Worm (Caenorhabditis elegans): ENCODE data around the gene Y53G8AR.6.

DNA sequence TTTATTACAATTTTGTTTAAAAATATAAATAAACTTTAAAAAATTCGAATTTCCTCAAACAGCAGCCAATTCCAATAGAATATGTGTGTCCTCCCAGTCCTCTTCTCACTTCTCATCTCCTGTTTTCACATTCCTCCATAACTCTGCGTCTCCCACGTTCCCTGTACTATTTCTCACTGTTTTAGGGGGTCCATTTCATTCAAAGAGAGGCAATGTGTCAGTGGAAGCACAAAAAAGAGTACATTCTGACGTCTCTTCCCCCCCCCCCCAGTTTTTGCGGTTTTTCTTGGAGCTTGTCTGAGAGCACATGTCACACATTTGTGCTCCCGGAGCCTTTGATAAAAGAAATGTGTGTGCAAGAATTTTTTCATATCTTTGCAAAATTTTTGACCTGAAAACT, 10.0 kb downstream of the Y53G8AR.6 start:
- TF ChIP-seq alr-1 (tag; optimal IDR thresholded peaks at IDR 0.05) (no peak), blmp-1 (tag; optimal IDR thresholded peaks at IDR 0.05; ENCODE audit: insufficient read depth) (no peak), nhr-10 (tag; optimal IDR thresholded peaks at IDR 0.05) (no peak), nhr-237 (tag; optimal IDR thresholded peaks at IDR 0.05) (no peak), nhr-6 (tag; optimal IDR thresholded peaks at IDR 0.05) (no peak), lin-39 (tag; optimal IDR thresholded peaks at IDR 0.05) (no peak), mdl-1 (tag; optimal IDR thresholded peaks at IDR 0.05) (no peak), elt-3 (tag; optimal IDR thresholded peaks at IDR 0.05) (no peak)
